Worm (Caenorhabditis elegans) whole organism, midembryonic: ENCODE data around the gene K02A6.1.

Experiments
- T22C8.4 ChIP-seq: fragments of 200-800 bp; sonication (Bioruptor generic); IDR thresholded peaks from 2 replicates; pipeline ENCODE4 v1.3.6; 2022; ENCODE audit warnings: missing genetic modification characterization, missing compliant biosample characterization
- cog-1 ChIP-seq: sonication (generic microtip); optimal IDR thresholded peaks from 2 replicates; lab custom pipeline; 2016; ENCODE audit warnings: missing genetic modification characterization, missing compliant biosample characterization
- flt-1 ChIP-seq: fragments of 200-800 bp; sonication (Bioruptor generic); IDR thresholded peaks from 2 replicates; pipeline ENCODE4 v1.3.6; 2022; ENCODE audit warnings: missing genetic modification characterization, missing compliant biosample characterization
- klf-2 ChIP-seq: fragments of 200-800 bp; sonication (Bioruptor generic); conservative IDR thresholded peaks from 2 replicates; pipeline ENCODE4 v1.3.6; 2022; ENCODE audit warnings: missing genetic modification reagents, missing genetic modification characterization, missing compliant biosample characterization
- med-1 ChIP-seq: sonication (generic microtip); optimal IDR thresholded peaks from 2 replicates; lab custom pipeline; 2017; ENCODE audit warnings: missing genetic modification characterization, mild to moderate bottlenecking, missing compliant biosample characterization, antibody characterized with exemption, missing genetic modification reagents; ENCODE audit not compliant: insufficient read depth
- ref-1 ChIP-seq: fragments of 200-800 bp; sonication (Bioruptor generic); conservative IDR thresholded peaks from 2 replicates; pipeline ENCODE4 v1.3.6; 2022; ENCODE audit warnings: missing genetic modification reagents, missing genetic modification characterization, missing compliant biosample characterization
- tab-1 ChIP-seq: fragments of 200-800 bp; sonication (Bioruptor generic); IDR thresholded peaks from 2 replicates; pipeline ENCODE4 v1.3.6; 2022; ENCODE audit warnings: missing genetic modification characterization, missing compliant biosample characterization
- ztf-23 ChIP-seq: fragments of 200-800 bp; sonication (Bioruptor generic); IDR thresholded peaks from 2 replicates; pipeline ENCODE4 v1.3.6; 2022; ENCODE audit warnings: missing genetic modification reagents, missing genetic modification characterization, missing compliant biosample characterization
- ztf-29 ChIP-seq: fragments of 200-800 bp; sonication (Bioruptor generic); IDR thresholded peaks from 2 replicates; pipeline ENCODE4 v1.3.6; 2022; ENCODE audit warnings: missing genetic modification reagents, missing genetic modification characterization, missing compliant biosample characterization

K02A6.1 gene

ce11 chrX:8262734-8263133 is 43.2 kb downstream of the K02A6.1 start:
- TF ChIP-seq klf-2 (GFP tag; lab: Robert Waterston, UW): no peak
- TF ChIP-seq cog-1: no peak
- no peak for TF ChIP-seq med-1 (GFP tag; lab: Kevin White, UChicago)
- TF ChIP-seq tab-1 (GFP tag; lab: Robert Waterston, UW): no peak
- TF ChIP-seq flt-1: no peak
- TF ChIP-seq ref-1 (GFP tag; lab: Robert Waterston, UW): no peak
- TF ChIP-seq ztf-23: no peak
- TF ChIP-seq ztf-29 (GFP tag; lab: Robert Waterston, UW): no peak
- no peak for TF ChIP-seq T22C8.4 (GFP tag; lab: Robert Waterston, UW)

DNA sequence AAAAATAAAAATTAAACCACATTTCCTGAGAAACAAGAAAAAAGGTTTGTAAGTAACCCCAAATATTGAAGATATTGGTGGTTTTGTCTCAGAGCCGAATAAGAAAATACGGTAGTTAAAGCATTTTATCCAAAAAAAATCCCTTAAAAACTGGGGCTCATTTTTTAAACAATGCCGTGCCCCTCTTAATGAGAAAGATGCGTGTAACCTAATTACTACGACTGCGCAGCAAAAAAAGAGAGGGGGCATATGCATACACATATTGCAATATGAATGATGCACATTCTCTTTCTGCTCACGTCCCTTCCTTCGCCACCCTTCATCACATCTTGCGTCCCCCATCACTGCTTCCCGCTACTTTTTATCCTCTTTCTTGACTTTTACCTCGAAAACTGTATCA is 48.6 kb downstream of the K02A6.1 start:
- TF ChIP-seq ztf-23 (no peak), klf-2 (GFP tag; lab: Robert Waterston, UW) (no peak), ztf-29 (GFP tag; lab: Robert Waterston, UW) (no peak), cog-1 (no peak), ref-1 (GFP tag; lab: Robert Waterston, UW) (no peak), T22C8.4 (GFP tag; lab: Robert Waterston, UW) (no peak), med-1 (GFP tag; lab: Kevin White, UChicago) (no peak)
